Worm (Caenorhabditis elegans): ENCODE measurements around the gene R09E12.9.

The R09E12.9 gene

DNA sequence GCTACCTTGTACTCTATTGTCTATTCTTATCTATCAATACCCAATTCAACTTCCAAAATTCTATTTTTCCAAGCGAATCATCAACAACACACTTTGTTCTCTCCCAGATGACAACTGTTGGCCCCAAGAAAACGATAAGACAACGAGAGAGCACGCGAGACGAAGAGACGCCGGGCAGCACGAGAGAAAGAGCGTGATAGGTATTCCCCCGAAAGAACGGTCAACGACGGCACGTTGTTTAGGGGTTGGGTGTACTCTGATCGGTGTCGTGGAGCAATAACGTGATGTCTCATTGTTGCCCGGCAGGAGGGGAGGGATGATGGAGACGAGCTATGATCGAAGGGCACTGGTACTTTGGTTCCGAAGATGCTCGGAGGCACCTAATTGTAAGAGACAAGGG, 46.1 kb upstream of the R09E12.9 start (continued):
- TF ChIP-seq unc-62 (GFP tag; optimal IDR thresholded peaks at IDR 0.05): no peak
- TF ChIP-seq vab-15 (tag; optimal IDR thresholded peaks at IDR 0.05): peak; percentile 75
- peak; percentile 96 for TF ChIP-seq tbx-2 (tag; optimal IDR thresholded peaks at IDR 0.05)
- TF ChIP-seq pax-3 (tag; optimal IDR thresholded peaks at IDR 0.05): peak; percentile 75
- no peak for TF ChIP-seq sptf-1 (tag; optimal IDR thresholded peaks at IDR 0.05)
- TF ChIP-seq unc-98 (GFP tag; IDR thresholded peaks at IDR 0.05): peak; percentile 63
- peak; percentile 100 for TF ChIP-seq nhr-19 (GFP tag; conservative IDR thresholded peaks at IDR 0.05)
- TF ChIP-seq zip-4 (GFP tag; optimal IDR thresholded peaks at IDR 0.05): peak; percentile 52
- TF ChIP-seq lin-39 (tag; optimal IDR thresholded peaks at IDR 0.05): peak; percentile 83
- TF ChIP-seq nhr-28 (tag; optimal IDR thresholded peaks at IDR 0.05): no peak
- peak; percentile 75 for TF ChIP-seq ceh-88 (GFP tag; IDR thresholded peaks at IDR 0.05)
- peak in 5 of 6 experiments; percentile 16 to 92 (median 65) for TF ChIP-seq elt-3 (tag; optimal IDR thresholded peaks at IDR 0.05)
- TF ChIP-seq ceh-63 (GFP tag; optimal IDR thresholded peaks at IDR 0.05): no peak
- peak; percentile 13 for TF ChIP-seq blmp-1 (tag; optimal IDR thresholded peaks at IDR 0.05)
- no peak for TF ChIP-seq pag-3 (tag; optimal IDR thresholded peaks at IDR 0.05; ENCODE audit: borderline replicate concordance, insufficient read depth)
- no peak for TF ChIP-seq alr-1 (tag; optimal IDR thresholded peaks at IDR 0.05; ENCODE audit: borderline replicate concordance)
- peak; percentile 77 for TF ChIP-seq jun-1 (tag; optimal IDR thresholded peaks at IDR 0.05)
- no peak for TF ChIP-seq lin-15B (tag; optimal IDR thresholded peaks at IDR 0.05)
- TF ChIP-seq lin-13 (GFP tag; optimal IDR thresholded peaks at IDR 0.05): peak; percentile 35
- no peak for TF ChIP-seq nhr-237 (tag; optimal IDR thresholded peaks at IDR 0.05)
- peak; percentile 80 for TF ChIP-seq mef-2 (tag; optimal IDR thresholded peaks at IDR 0.05)
- TF ChIP-seq hlh-17 (GFP tag; optimal IDR thresholded peaks at IDR 0.05; ENCODE audit: borderline replicate concordance): no peak
- TF ChIP-seq mdl-1 (tag; optimal IDR thresholded peaks at IDR 0.05): peak; percentile 76 to 99
- no peak for TF ChIP-seq ceh-90 (tag; optimal IDR thresholded peaks at IDR 0.05)
- peak; percentile 30 for TF ChIP-seq aly-2 (tag; optimal IDR thresholded peaks at IDR 0.05)
- TF ChIP-seq nhr-76 (tag; optimal IDR thresholded peaks at IDR 0.05): no peak
- TF ChIP-seq lin-35 (GFP tag; optimal IDR thresholded peaks at IDR 0.05): peak; percentile 37 to 90
- peak; percentile 52; the same call in 1 of the 2 replicates for TF ChIP-seq isw-1 (GFP tag; IDR thresholded peaks at IDR 0.05)
- peak; percentile 22 to 79 for TF ChIP-seq egl-27 (tag; optimal IDR thresholded peaks at IDR 0.05)
- TF ChIP-seq sox-4 (tag; optimal IDR thresholded peaks at IDR 0.05): peak; percentile 59
- no peak for TF ChIP-seq fkh-10 (GFP tag; optimal IDR thresholded peaks at IDR 0.05)
- peak; percentile 77 for TF ChIP-seq irx-1 (tag; optimal IDR thresholded peaks at IDR 0.05)
- TF ChIP-seq nhr-85 (tag): peak; percentile 98
- TF ChIP-seq mab-9 (GFP tag; IDR thresholded peaks at IDR 0.05): peak; percentile 71
- TF ChIP-seq nhr-77 (tag; optimal IDR thresholded peaks at IDR 0.05): peak; percentile 83

DNA sequence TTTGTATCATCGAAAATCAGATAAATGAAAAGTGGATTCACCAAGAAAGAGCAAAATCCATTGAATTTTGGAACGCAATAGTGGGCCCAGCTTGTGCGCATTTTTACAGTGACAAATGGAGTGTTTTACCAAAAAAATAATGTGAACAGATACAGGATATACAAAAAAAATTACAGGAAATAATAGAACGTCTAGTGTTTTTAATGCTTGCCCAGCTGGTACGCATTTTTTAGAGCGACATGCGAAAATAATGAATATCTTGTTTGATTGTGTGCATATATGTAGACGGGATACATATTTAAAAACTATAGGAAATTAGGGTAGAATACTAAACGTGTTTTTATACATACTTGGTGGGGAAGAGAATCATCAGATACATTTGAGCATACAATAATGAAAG, 41.2 kb upstream of the R09E12.9 start, which contains the start of gene srj-25:
srj-25 (minus strand) TSS at position 101 of the 400 bp plus-strand sequence.
- no peak for TF ChIP-seq C04F5.9 (tag; optimal IDR thresholded peaks at IDR 0.05)
- TF ChIP-seq elt-2 (tag; optimal IDR thresholded peaks at IDR 0.05): no peak
- no peak for TF ChIP-seq aly-2 (tag; optimal IDR thresholded peaks at IDR 0.05)
- no peak for TF ChIP-seq nhr-77 (tag; optimal IDR thresholded peaks at IDR 0.05)
- no peak for TF ChIP-seq xbp-1 (tag; optimal IDR thresholded peaks at IDR 0.05)
- no peak for TF ChIP-seq nhr-71 (tag; optimal IDR thresholded peaks at IDR 0.05)
- no peak for TF ChIP-seq unc-130 (tag; optimal IDR thresholded peaks at IDR 0.05)
- no peak for TF ChIP-seq hlh-17 (GFP tag; optimal IDR thresholded peaks at IDR 0.05; ENCODE audit: borderline replicate concordance)
- no peak for TF ChIP-seq fkh-4 (tag; optimal IDR thresholded peaks at IDR 0.05; ENCODE audit: borderline replicate concordance)
- TF ChIP-seq nhr-84 (tag; optimal IDR thresholded peaks at IDR 0.05): no peak
- no peak for TF ChIP-seq hpl-2 (GFP tag; optimal IDR thresholded peaks at IDR 0.05)
- no peak for TF ChIP-seq ces-1 (GFP tag; optimal IDR thresholded peaks at IDR 0.05)
- TF ChIP-seq fos-1 (tag; optimal IDR thresholded peaks at IDR 0.05): no peak
- no peak for TF ChIP-seq dsc-1 (tag; optimal IDR thresholded peaks at IDR 0.05)
- TF ChIP-seq efl-3 (GFP tag; optimal IDR thresholded peaks at IDR 0.05): no peak
- no peak for TF ChIP-seq mef-2 (tag; optimal IDR thresholded peaks at IDR 0.05)

Measured in whole organism, L1 larva.